Worm (Caenorhabditis elegans): ENCODE results near the gene nhr-78.

The nhr-78 gene

ce11 chrIV:4225851-4226250, 51.8 kb downstream of the nhr-78 start, which contains the start of gene srbc-71:
TSS of gene srbc-71 (minus strand) at chrIV:4225951.
- TF ChIP-seq scrt-1 (GFP tag; IDR thresholded peaks at IDR 0.05) (no peak), aly-1 (tag; optimal IDR thresholded peaks at IDR 0.05) (no peak), tra-4 (tag; optimal IDR thresholded peaks at IDR 0.05) (no peak), hmbx-1 (tag; optimal IDR thresholded peaks at IDR 0.05) (no peak)
